Fruit fly (Drosophila melanogaster) whole organism, embryonic: ENCODE data around the gene Elba2.

Source experiments
- CG11504 ChIP-seq: fragments of 200-800 bp; sonication (Bioruptor generic); optimal IDR thresholded peaks from 3 replicates; lab custom pipeline; 2019; ENCODE audit warnings: missing biosample characterization, mild to moderate bottlenecking, missing genetic modification characterization, moderate library complexity
- CG11696 ChIP-seq: fragments of 200-800 bp; sonication (Bioruptor generic); IDR thresholded peaks from 2 replicates; pipeline ENCODE4 v1.3.6; 2022; ENCODE audit warnings: missing biosample characterization, missing genetic modification characterization
- CG1233 ChIP-seq: fragments of 200-800 bp; sonication (Bioruptor generic); optimal IDR thresholded peaks from 4 replicates; lab custom pipeline; 2018; ENCODE audit warnings: missing biosample characterization, mild to moderate bottlenecking, missing genetic modification characterization
- CG12769 ChIP-seq: fragments of 200-800 bp; sonication (Bioruptor generic); optimal IDR thresholded peaks from 2 replicates; lab custom pipeline; 2019; ENCODE audit warnings: missing biosample characterization, mild to moderate bottlenecking, missing genetic modification characterization, moderate library complexity
- CG14014 ChIP-seq: fragments of 200-800 bp; sonication (Bioruptor generic); IDR thresholded peaks from 2 replicates; pipeline ENCODE4 v1.3.6; 2022; ENCODE audit warnings: missing biosample characterization, missing genetic modification characterization
- CG15269 ChIP-seq: fragments of 200-800 bp; sonication (Bioruptor generic); optimal IDR thresholded peaks from 2 replicates; lab custom pipeline; 2018; ENCODE audit warnings: missing biosample characterization, mild to moderate bottlenecking, missing genetic modification characterization, moderate library complexity
- CG15479 ChIP-seq: fragments of 200-800 bp; sonication (Bioruptor generic); optimal IDR thresholded peaks from 3 replicates; lab custom pipeline; 2019; ENCODE audit warnings: missing biosample characterization, mild to moderate bottlenecking, missing genetic modification characterization, moderate library complexity
- CG3281 ChIP-seq: fragments of 200-800 bp; sonication (Bioruptor generic); optimal IDR thresholded peaks from 3 replicates; lab custom pipeline; 2017; ENCODE audit warnings: missing biosample characterization, mild to moderate bottlenecking, missing genetic modification characterization
- CG34422 ChIP-seq: fragments of 200-800 bp; sonication (Bioruptor generic); IDR thresholded peaks from 3 replicates; pipeline ENCODE4 v1.3.6; 2022; ENCODE audit warnings: missing biosample characterization, missing genetic modification characterization
- CG4328 ChIP-seq: fragments of 200-800 bp; sonication (Bioruptor generic); optimal IDR thresholded peaks from 3 replicates; lab custom pipeline; 2017; ENCODE audit warnings: missing biosample characterization, missing genetic modification reagents, missing genetic modification characterization
- CG4820 ChIP-seq: fragments of 200-800 bp; sonication (Bioruptor generic); optimal IDR thresholded peaks from 3 replicates; lab custom pipeline; 2016; ENCODE audit warnings: missing biosample characterization, missing genetic modification characterization
- CG5245 ChIP-seq: fragments of 200-800 bp; sonication (Bioruptor generic); optimal IDR thresholded peaks from 3 replicates; lab custom pipeline; 2016; ENCODE audit warnings: missing biosample characterization, missing genetic modification characterization
- CG6254 ChIP-seq: fragments of 200-800 bp; sonication (Bioruptor generic); optimal IDR thresholded peaks from 3 replicates; lab custom pipeline; 2017; ENCODE audit warnings: mild to moderate bottlenecking, missing biosample characterization, missing genetic modification reagents, missing genetic modification characterization
- CG9215 ChIP-seq: fragments of 200-800 bp; sonication (Bioruptor generic); IDR thresholded peaks from 2 replicates; pipeline ENCODE4 v1.3.6; 2022; ENCODE audit warnings: missing biosample characterization, missing genetic modification characterization
- CG9876 ChIP-seq: fragments of 200-800 bp; sonication (Bioruptor generic); optimal IDR thresholded peaks from 2 replicates; lab custom pipeline; 2016; ENCODE audit warnings: missing biosample characterization, missing genetic modification characterization
- D19B ChIP-seq: fragments of 200-800 bp; sonication (Bioruptor generic); optimal IDR thresholded peaks from 2 replicates; lab custom pipeline; 2017; ENCODE audit warnings: missing biosample characterization, mild to moderate bottlenecking, missing genetic modification characterization
- Doc3 ChIP-seq: fragments of 200-800 bp; sonication (Bioruptor generic); IDR thresholded peaks from 3 replicates; pipeline ENCODE4 v1.3.6; 2022; ENCODE audit warnings: missing biosample characterization, missing genetic modification characterization; ENCODE audit not compliant: partially characterized antibody
- HLHmδ ChIP-seq: fragments of 200-800 bp; sonication (Bioruptor generic); optimal IDR thresholded peaks from 2 replicates; lab custom pipeline; 2018; ENCODE audit warnings: missing biosample characterization, mild to moderate bottlenecking, missing genetic modification characterization, moderate library complexity
- Hand ChIP-seq: fragments of 200-800 bp; sonication (Bioruptor generic); optimal IDR thresholded peaks from 2 replicates; lab custom pipeline; 2017; ENCODE audit warnings: mild to moderate bottlenecking, missing biosample characterization, missing genetic modification reagents, missing genetic modification characterization
- HmgZ ChIP-seq: fragments of 200-800 bp; sonication (Bioruptor generic); optimal IDR thresholded peaks from 2 replicates; lab custom pipeline; 2018; ENCODE audit warnings: missing biosample characterization, mild to moderate bottlenecking, missing genetic modification characterization
- Hr51 ChIP-seq, 2 experiments: fragments of 200-800 bp; sonication (Bioruptor generic); optimal IDR thresholded peaks; 2 replicates in 1 of 2; 3 replicates in 1 of 2; lab custom pipeline; 2016 to 2018; ENCODE audit warnings: missing biosample characterization in 2 of 2, missing genetic modification characterization in 2 of 2, mild to moderate bottlenecking in 1 of 2, moderate library complexity in 1 of 2
- Jarid2 ChIP-seq: fragments of 200-800 bp; sonication (Bioruptor generic); optimal IDR thresholded peaks from 3 replicates; lab custom pipeline; 2017; ENCODE audit warnings: mild to moderate bottlenecking, missing biosample characterization, missing genetic modification reagents, missing genetic modification characterization
- Med ChIP-seq: fragments of 200-800 bp; sonication (Bioruptor generic); peaks from one replicate; lab custom pipeline; 2016; ENCODE audit warnings: missing biosample characterization, missing genetic modification characterization, mild to moderate bottlenecking, inconsistent platforms, moderate library complexity
- NC2α ChIP-seq: fragments of 200-800 bp; sonication (Bioruptor generic); optimal IDR thresholded peaks from 2 replicates; lab custom pipeline; 2016; ENCODE audit warnings: missing biosample characterization, missing genetic modification characterization
- Neu2 ChIP-seq: fragments of 200-800 bp; sonication (Bioruptor generic); optimal IDR thresholded peaks from 3 replicates; lab custom pipeline; 2016; ENCODE audit warnings: missing biosample characterization, missing genetic modification characterization, borderline replicate concordance
- Oaz ChIP-seq: fragments of 200-800 bp; sonication (Bioruptor generic); IDR thresholded peaks from 2 replicates; pipeline ENCODE4 v1.3.6; 2022; ENCODE audit warnings: missing biosample characterization, missing genetic modification characterization
- Optix ChIP-seq: fragments of 200-800 bp; sonication (Bioruptor generic); IDR thresholded peaks from 3 replicates; pipeline ENCODE4 v1.3.6; 2022; ENCODE audit warnings: missing biosample characterization, missing genetic modification characterization
- Scr ChIP-seq: fragments of 200-800 bp; sonication (Bioruptor generic); IDR thresholded peaks from 2 replicates; pipeline ENCODE4 v1.3.6; 2022; ENCODE audit warnings: missing biosample characterization, missing genetic modification characterization; ENCODE audit not compliant: partially characterized antibody
- Side ChIP-seq: fragments of 200-800 bp; sonication (Bioruptor generic); optimal IDR thresholded peaks from 2 replicates; lab custom pipeline; 2016; ENCODE audit warnings: missing biosample characterization, missing genetic modification characterization
- Sin3A ChIP-seq: fragments of >200 bp; optimal IDR thresholded peaks from 2 replicates; lab custom pipeline; 2018
- Six4 ChIP-seq: fragments of 200-800 bp; sonication (Bioruptor generic); optimal IDR thresholded peaks from 2 replicates; lab custom pipeline; 2016; ENCODE audit warnings: missing biosample characterization, missing genetic modification characterization
- Xbp1 ChIP-seq: fragments of 200-800 bp; sonication (Bioruptor generic); optimal IDR thresholded peaks from 3 replicates; lab custom pipeline; 2016; ENCODE audit warnings: missing biosample characterization, mild to moderate bottlenecking, missing genetic modification characterization
- abd-A ChIP-seq: fragments of 200-800 bp; sonication (Bioruptor generic); optimal IDR thresholded peaks from 3 replicates; lab custom pipeline; 2019; ENCODE audit warnings: missing biosample characterization, mild to moderate bottlenecking, missing genetic modification characterization, moderate library complexity
- ara ChIP-seq: fragments of 200-800 bp; sonication (Bioruptor generic); IDR thresholded peaks from 2 replicates; pipeline ENCODE4 v1.3.6; 2022; ENCODE audit warnings: missing biosample characterization, missing genetic modification characterization
- chif ChIP-seq, 2 experiments: fragments of 200-800 bp; sonication (Bioruptor generic); optimal IDR thresholded peaks; 3 replicates each; lab custom pipeline; 2016; ENCODE audit warnings: missing biosample characterization in 2 of 2, missing genetic modification characterization in 2 of 2
- ci ChIP-seq: fragments of 200-800 bp; sonication (Bioruptor generic); IDR thresholded peaks from 3 replicates; pipeline ENCODE4 v1.3.6; 2022; ENCODE audit warnings: missing biosample characterization, missing genetic modification characterization
- crp ChIP-seq, 2 experiments: fragments of 200-800 bp; sonication (Bioruptor generic); optimal IDR thresholded peaks; 2 replicates in 1 of 2; 3 replicates in 1 of 2; lab custom pipeline; 2017; ENCODE audit warnings: missing biosample characterization in 2 of 2, missing genetic modification characterization in 2 of 2, mild to moderate bottlenecking in 1 of 2, moderate library complexity in 1 of 2
- dmrt99B ChIP-seq: fragments of 200-800 bp; sonication (Bioruptor generic); optimal IDR thresholded peaks from 2 replicates; lab custom pipeline; 2018; ENCODE audit warnings: missing biosample characterization, mild to moderate bottlenecking, missing genetic modification characterization, moderate library complexity
- hb ChIP-seq: fragments of 200-800 bp; sonication (Bioruptor generic); IDR thresholded peaks from 3 replicates; pipeline ENCODE4 v1.3.6; 2022; ENCODE audit warnings: missing biosample characterization, missing genetic modification characterization; ENCODE audit not compliant: partially characterized antibody
- inv ChIP-seq: fragments of 200-800 bp; sonication (Bioruptor generic); IDR thresholded peaks from 2 replicates; pipeline ENCODE4 v1.3.6; 2022; ENCODE audit warnings: missing biosample characterization, missing genetic modification characterization; ENCODE audit not compliant: partially characterized antibody
- ken ChIP-seq: fragments of 200-800 bp; sonication (Bioruptor generic); IDR thresholded peaks from 3 replicates; pipeline ENCODE4 v1.3.6; 2022; ENCODE audit warnings: missing biosample characterization, missing genetic modification characterization
- mld ChIP-seq: fragments of 200-800 bp; sonication (Bioruptor generic); IDR thresholded peaks from 3 replicates; pipeline ENCODE4 v1.3.6; 2022; ENCODE audit warnings: missing biosample characterization, missing genetic modification characterization; ENCODE audit not compliant: partially characterized antibody
- peb ChIP-seq: fragments of 200-800 bp; sonication (Bioruptor generic); IDR thresholded peaks from 2 replicates; pipeline ENCODE4 v1.3.6; 2022; ENCODE audit warnings: missing biosample characterization, missing genetic modification characterization
- prd ChIP-seq, 3 experiments: fragments of >200 bp in 2 of 3; fragments of 200-800 bp in 1 of 3; sonication (Bioruptor generic) in 1 of 3; optimal IDR thresholded peaks in 2 of 3; IDR thresholded peaks in 1 of 3; 2 replicates in 2 of 3; 3 replicates in 1 of 3; pipeline versions ENCODE4 v1.3.6 to Lab custom; 2017 to 2022; ENCODE audit warnings: missing biosample characterization in 1 of 3, missing genetic modification characterization in 1 of 3
- scrt ChIP-seq: fragments of 200-800 bp; sonication (Bioruptor generic); optimal IDR thresholded peaks from 2 replicates; lab custom pipeline; 2018; ENCODE audit warnings: missing biosample characterization, mild to moderate bottlenecking, missing genetic modification characterization, moderate library complexity
- sd ChIP-seq: fragments of 200-800 bp; sonication (Bioruptor generic); optimal IDR thresholded peaks from 3 replicates; lab custom pipeline; 2018; ENCODE audit warnings: missing biosample characterization, mild to moderate bottlenecking, missing genetic modification characterization, moderate library complexity
- shn ChIP-seq: fragments of 200-800 bp; sonication (Bioruptor generic); optimal IDR thresholded peaks from 3 replicates; lab custom pipeline; 2016; ENCODE audit warnings: missing biosample characterization, missing genetic modification characterization
- ttk ChIP-seq: fragments of 200-800 bp; sonication (Bioruptor generic); IDR thresholded peaks from 2 replicates; pipeline ENCODE4 v2.1.2; 2022; ENCODE audit warnings: missing biosample characterization, missing genetic modification characterization
- tup ChIP-seq: fragments of 200-800 bp; sonication (Bioruptor generic); optimal IDR thresholded peaks from 2 replicates; lab custom pipeline; 2016; ENCODE audit warnings: missing biosample characterization, mild to moderate bottlenecking, missing genetic modification characterization, moderate library complexity
- z ChIP-seq: fragments of 200-800 bp; sonication (Bioruptor generic); IDR thresholded peaks from 3 replicates; pipeline ENCODE4 v1.3.6; 2022; ENCODE audit warnings: missing biosample characterization, missing genetic modification characterization

The Elba2 gene

DNA sequence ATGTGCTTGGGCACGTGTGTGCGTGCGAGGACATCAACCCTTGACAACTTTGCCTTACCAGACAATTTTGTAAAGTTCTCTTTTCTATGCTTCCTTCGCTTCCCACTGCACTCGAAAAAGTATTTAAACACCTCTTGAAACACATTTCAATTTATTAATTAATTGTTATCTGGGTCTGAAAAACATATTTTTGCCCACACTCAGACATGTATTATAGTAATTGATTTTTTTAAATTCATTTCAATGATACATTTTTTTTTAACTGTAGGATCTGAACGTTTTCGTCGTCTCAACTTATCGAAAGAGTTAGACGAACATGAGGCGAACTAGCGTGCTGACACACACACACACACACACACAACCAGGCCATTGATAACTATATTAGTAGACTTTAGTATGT, 35.0 kb upstream of the Elba2 start (continued):
- TF ChIP-seq CG6254 (no peak), CG15479 (no peak), CG9876 (GFP tag; lab: Kevin White, UChicago) (no peak), CG11696 (GFP tag; lab: Robert Waterston, UW) (no peak), ci (GFP tag; lab: Robert Waterston, UW) (no peak), prd (optimal IDR thresholded peaks at IDR 0.05; lab: Kevin White, UChicago) (no peak), prd (GFP tag; IDR thresholded peaks at IDR 0.05; lab: Robert Waterston, UW) (peak; percentile 31; the same call in 1 of the 3 replicates), Hr51 (GFP tag; optimal IDR thresholded peaks at IDR 0.05; lab: Kevin White, UChicago) (peak in 1 of 2 experiments; percentile 31), sd (no peak), Six4 (GFP tag; lab: Kevin White, UChicago) (no peak), Med (no peak), Sin3A (lab: Kevin White, UChicago) (no peak), CG14014 (no peak), CG15269 (tag; lab: Kevin White, UChicago) (peak; percentile 38), D19B (GFP tag; lab: Kevin White, UChicago) (no peak), Jarid2 (GFP tag; lab: Kevin White, UChicago) (no peak), CG12769 (no peak), CG34422 (0 out of 3 replicates have a peak, but pooled peaks have one; percentile 15), shn (GFP tag; lab: Kevin White, UChicago) (no peak), Doc3 (GFP tag; lab: Robert Waterston, UW) (no peak), HmgZ (tag; lab: Kevin White, UChicago) (no peak), CG11504 (tag; lab: Kevin White, UChicago) (peak; percentile 42), crp (GFP tag; optimal IDR thresholded peaks at IDR 0.05; lab: Kevin White, UChicago) (no peak), NC2α (no peak), CG4328 (GFP tag; lab: Kevin White, UChicago) (no peak), tup (GFP tag; lab: Kevin White, UChicago) (no peak), CG4820 (no peak), abd-A (no peak), chif (GFP tag; optimal IDR thresholded peaks at IDR 0.05; lab: Kevin White, UChicago) (no peak), mld (GFP tag; lab: Robert Waterston, UW) (no peak), hb (no peak), peb (GFP tag; lab: Robert Waterston, UW) (no peak), Scr (GFP tag; lab: Robert Waterston, UW) (no peak), ttk (no peak), dmrt99B (tag; lab: Kevin White, UChicago) (peak; percentile 44), Oaz (no peak), HLHmδ (no peak), z (GFP tag; lab: Robert Waterston, UW) (no peak), inv (GFP tag; lab: Robert Waterston, UW) (no peak), CG9215 (GFP tag; lab: Robert Waterston, UW) (no peak), Optix (GFP tag; lab: Robert Waterston, UW) (no peak), Side (GFP tag; lab: Kevin White, UChicago) (no peak), CG3281 (GFP tag; lab: Kevin White, UChicago) (peak; percentile 19), CG5245 (GFP tag; lab: Kevin White, UChicago) (no peak), Xbp1 (no peak), Neu2 (GFP tag; lab: Kevin White, UChicago) (no peak), CG1233 (no peak), scrt (peak; percentile 10), ara (GFP tag; lab: Robert Waterston, UW) (no peak), Hand (GFP tag; lab: Kevin White, UChicago) (peak; percentile 7), ken (no peak)
